Fruit fly (Drosophila melanogaster) whole organism, adult: ENCODE data around the gene Mhcl.

ENCODE experiments used
- CG11617 ChIP-seq: fragments of 200-800 bp; sonication (Bioruptor generic); optimal IDR thresholded peaks from 2 replicates; lab custom pipeline; 2017; ENCODE audit warnings: mild to moderate bottlenecking, missing biosample characterization, missing genetic modification reagents, missing genetic modification characterization
- CG12768 ChIP-seq: fragments of 200-800 bp; sonication (Bioruptor generic); optimal IDR thresholded peaks from 2 replicates; lab custom pipeline; 2017; ENCODE audit warnings: missing biosample characterization, missing genetic modification characterization, mild to moderate bottlenecking, moderate library complexity, missing genetic modification reagents
- CG14711 ChIP-seq: fragments of 200-800 bp; sonication (Bioruptor generic); optimal IDR thresholded peaks from 2 replicates; lab custom pipeline; 2018; ENCODE audit warnings: missing biosample characterization, mild to moderate bottlenecking, missing genetic modification characterization, moderate library complexity
- CG1620 ChIP-seq: fragments of 200-800 bp; sonication (Bioruptor generic); optimal IDR thresholded peaks from 2 replicates; lab custom pipeline; 2016; ENCODE audit warnings: missing biosample characterization, missing genetic modification characterization
- CG33017 ChIP-seq: fragments of 200-800 bp; sonication (Bioruptor generic); optimal IDR thresholded peaks from 2 replicates; lab custom pipeline; 2018; ENCODE audit warnings: missing biosample characterization, mild to moderate bottlenecking, missing genetic modification characterization, moderate library complexity
- CG5204 ChIP-seq: fragments of 200-800 bp; sonication (Bioruptor generic); optimal IDR thresholded peaks from 2 replicates; lab custom pipeline; 2016; ENCODE audit warnings: missing biosample characterization, missing genetic modification characterization
- CG7045 ChIP-seq: fragments of 200-800 bp; sonication (Bioruptor generic); optimal IDR thresholded peaks from 2 replicates; lab custom pipeline; 2017; ENCODE audit warnings: missing biosample characterization, mild to moderate bottlenecking, missing genetic modification characterization
- CG7101 ChIP-seq: fragments of 200-800 bp; sonication (Bioruptor generic); optimal IDR thresholded peaks from 2 replicates; lab custom pipeline; 2018; ENCODE audit warnings: missing biosample characterization, mild to moderate bottlenecking, missing genetic modification characterization, moderate library complexity
- Clk ChIP-seq: fragments of 200-800 bp; sonication (Bioruptor generic); optimal IDR thresholded peaks from 2 replicates; lab custom pipeline; 2017; ENCODE audit warnings: missing biosample characterization, missing genetic modification characterization
- Crg-1 ChIP-seq: fragments of 200-800 bp; sonication (Bioruptor generic); optimal IDR thresholded peaks from 2 replicates; lab custom pipeline; 2016; ENCODE audit warnings: missing biosample characterization, missing genetic modification characterization
- Hr96 ChIP-seq: fragments of 200-800 bp; sonication (Bioruptor generic); optimal IDR thresholded peaks from 2 replicates; lab custom pipeline; 2016; ENCODE audit warnings: missing biosample characterization, missing genetic modification characterization
- Mnt ChIP-seq: fragments of 200-800 bp; sonication (Bioruptor generic); optimal IDR thresholded peaks from 2 replicates; lab custom pipeline; 2016; ENCODE audit warnings: missing biosample characterization, mild to moderate bottlenecking, missing genetic modification characterization
- bab1 ChIP-seq: fragments of 200-800 bp; sonication (Bioruptor generic); optimal IDR thresholded peaks from 3 replicates; lab custom pipeline; 2019; ENCODE audit warnings: missing biosample characterization, mild to moderate bottlenecking, missing genetic modification characterization, moderate library complexity
- cic ChIP-seq: fragments of 200-800 bp; sonication (Bioruptor generic); optimal IDR thresholded peaks from 2 replicates; lab custom pipeline; 2017; ENCODE audit warnings: missing biosample characterization, mild to moderate bottlenecking, missing genetic modification characterization, moderate library complexity
- cnc ChIP-seq, 2 experiments: fragments of >200 bp; optimal IDR thresholded peaks; 2 replicates each; lab custom pipeline; 2017
- kay ChIP-seq: fragments of 200-800 bp; sonication (Bioruptor generic); peaks from one replicate; lab custom pipeline; 2016; ENCODE audit warnings: missing biosample characterization, missing genetic modification characterization, borderline replicate concordance
- ovo ChIP-seq: fragments of 200-800 bp; sonication (Bioruptor generic); optimal IDR thresholded peaks from 2 replicates; lab custom pipeline; 2016; ENCODE audit warnings: missing biosample characterization, missing genetic modification characterization
- pad ChIP-seq: fragments of 200-800 bp; sonication (Bioruptor generic); optimal IDR thresholded peaks from 3 replicates; lab custom pipeline; 2017; ENCODE audit warnings: missing biosample characterization, missing genetic modification characterization, mild to moderate bottlenecking, moderate library complexity, missing genetic modification reagents
- tj ChIP-seq: fragments of 200-800 bp; sonication (Bioruptor generic); optimal IDR thresholded peaks from 3 replicates; lab custom pipeline; 2017; ENCODE audit warnings: missing biosample characterization, mild to moderate bottlenecking, missing genetic modification characterization, moderate library complexity
- toe ChIP-seq: fragments of 200-800 bp; sonication (Bioruptor generic); optimal IDR thresholded peaks from 2 replicates; lab custom pipeline; 2016; ENCODE audit warnings: missing biosample characterization, missing genetic modification characterization

Mhcl gene

dm6 chr3R:16042137-16042899, 56.2 kb downstream of the Mhcl start:
- no peak for TF ChIP-seq cic (GFP tag; lab: Kevin White, UChicago)
- TF ChIP-seq CG12768 (GFP tag; lab: Kevin White, UChicago) = no peak
- no peak for TF ChIP-seq Crg-1 (GFP tag; lab: Kevin White, UChicago)
- TF ChIP-seq Clk (GFP tag; lab: Kevin White, UChicago) = no peak
- TF ChIP-seq Hr96 = no peak
- TF ChIP-seq cnc (optimal IDR thresholded peaks at IDR 0.05; lab: Kevin White, UChicago) = no peak
- TF ChIP-seq pad (GFP tag; lab: Kevin White, UChicago) = no peak
- no peak for TF ChIP-seq CG5204 (GFP tag; lab: Kevin White, UChicago)
- no peak for TF ChIP-seq ovo (GFP tag; lab: Kevin White, UChicago)
- no peak for TF ChIP-seq CG7045 (GFP tag; lab: Kevin White, UChicago)
- no peak for TF ChIP-seq toe (GFP tag; lab: Kevin White, UChicago)
- TF ChIP-seq bab1 (GFP tag; lab: Kevin White, UChicago) = no peak
- TF ChIP-seq CG7101 (tag; lab: Kevin White, UChicago) = no peak
- no peak for TF ChIP-seq CG1620 (GFP tag; lab: Kevin White, UChicago)
- TF ChIP-seq Mnt = no peak
- no peak for TF ChIP-seq kay
- TF ChIP-seq CG11617 (GFP tag; lab: Kevin White, UChicago) = no peak

- no peak for TF ChIP-seq CG7101 (tag; lab: Kevin White, UChicago)
- no peak for TF ChIP-seq Crg-1 (GFP tag; lab: Kevin White, UChicago)
- TF ChIP-seq bab1 (GFP tag; lab: Kevin White, UChicago) = no peak
- TF ChIP-seq ovo (GFP tag; lab: Kevin White, UChicago) = no peak
- no peak for TF ChIP-seq CG5204 (GFP tag; lab: Kevin White, UChicago)
- TF ChIP-seq CG33017 (tag; lab: Kevin White, UChicago) = no peak
- no peak for TF ChIP-seq CG1620 (GFP tag; lab: Kevin White, UChicago)
- TF ChIP-seq CG14711 (tag; lab: Kevin White, UChicago) = no peak
- TF ChIP-seq CG11617 (GFP tag; lab: Kevin White, UChicago) = no peak
- TF ChIP-seq cic (GFP tag; lab: Kevin White, UChicago) = no peak
- no peak for TF ChIP-seq Hr96
- no peak for TF ChIP-seq pad (GFP tag; lab: Kevin White, UChicago)
- TF ChIP-seq tj (GFP tag; lab: Kevin White, UChicago) = no peak
- no peak for TF ChIP-seq CG12768 (GFP tag; lab: Kevin White, UChicago)
- no peak for TF ChIP-seq toe (GFP tag; lab: Kevin White, UChicago)
- no peak for TF ChIP-seq Mnt
- TF ChIP-seq Clk (GFP tag; lab: Kevin White, UChicago) = no peak
- TF ChIP-seq cnc (optimal IDR thresholded peaks at IDR 0.05; lab: Kevin White, UChicago) = no peak
- no peak for TF ChIP-seq kay
- TF ChIP-seq CG7045 (GFP tag; lab: Kevin White, UChicago) = no peak
Observed at dm6 chr3R:16040925-16041324, 57.6 kb downstream of the Mhcl start.

- TF ChIP-seq CG11617 (GFP tag; lab: Kevin White, UChicago) = no peak
- no peak for TF ChIP-seq CG7101 (tag; lab: Kevin White, UChicago)
- TF ChIP-seq bab1 (GFP tag; lab: Kevin White, UChicago) = no peak
Observed at dm6 chr3R:16039557-16039956, 59.0 kb downstream of the Mhcl start.

- TF ChIP-seq CG11617 (GFP tag; lab: Kevin White, UChicago) (no peak), CG33017 (tag; lab: Kevin White, UChicago) (no peak), CG5204 (GFP tag; lab: Kevin White, UChicago) (no peak), pad (GFP tag; lab: Kevin White, UChicago) (no peak), ovo (GFP tag; lab: Kevin White, UChicago) (no peak), CG7045 (GFP tag; lab: Kevin White, UChicago) (no peak), cnc (optimal IDR thresholded peaks at IDR 0.05; lab: Kevin White, UChicago) (no peak), bab1 (GFP tag; lab: Kevin White, UChicago) (no peak), Hr96 (no peak), CG1620 (GFP tag; lab: Kevin White, UChicago) (no peak), Crg-1 (GFP tag; lab: Kevin White, UChicago) (no peak), cic (GFP tag; lab: Kevin White, UChicago) (no peak), CG12768 (GFP tag; lab: Kevin White, UChicago) (no peak)
Observed at dm6 chr3R:16038049-16038448, 60.5 kb downstream of the Mhcl start.

dm6 chr3R:16034186-16034585, 64.4 kb downstream of the Mhcl start:
- TF ChIP-seq CG12768 (GFP tag; lab: Kevin White, UChicago) (no peak), toe (GFP tag; lab: Kevin White, UChicago) (no peak), Hr96 (no peak), CG14711 (tag; lab: Kevin White, UChicago) (no peak), Clk (GFP tag; lab: Kevin White, UChicago) (no peak), bab1 (GFP tag; lab: Kevin White, UChicago) (no peak), Crg-1 (GFP tag; lab: Kevin White, UChicago) (no peak), pad (GFP tag; lab: Kevin White, UChicago) (no peak)

dm6 chr3R:16033727-16034126, 64.8 kb downstream of the Mhcl start:
- no peak for TF ChIP-seq CG1620 (GFP tag; lab: Kevin White, UChicago)
- no peak for TF ChIP-seq CG33017 (tag; lab: Kevin White, UChicago)
- TF ChIP-seq CG14711 (tag; lab: Kevin White, UChicago) = no peak
- no peak for TF ChIP-seq CG7101 (tag; lab: Kevin White, UChicago)
- TF ChIP-seq CG5204 (GFP tag; lab: Kevin White, UChicago) = no peak
- TF ChIP-seq cnc (optimal IDR thresholded peaks at IDR 0.05; lab: Kevin White, UChicago) = no peak
- TF ChIP-seq CG12768 (GFP tag; lab: Kevin White, UChicago) = no peak
- no peak for TF ChIP-seq ovo (GFP tag; lab: Kevin White, UChicago)
- TF ChIP-seq pad (GFP tag; lab: Kevin White, UChicago) = no peak
- no peak for TF ChIP-seq CG7045 (GFP tag; lab: Kevin White, UChicago)
- TF ChIP-seq Mnt = no peak
- TF ChIP-seq bab1 (GFP tag; lab: Kevin White, UChicago) = no peak
- no peak for TF ChIP-seq Crg-1 (GFP tag; lab: Kevin White, UChicago)
- TF ChIP-seq Hr96 = no peak
- TF ChIP-seq kay = no peak
